Fruit fly (Drosophila melanogaster) whole organism, prepupa: ENCODE results near the gene CG13065.

ENCODE experiments used
- Blimp-1 ChIP-seq: fragments of 200-800 bp; sonication (Bioruptor generic); optimal IDR thresholded peaks from 3 replicates; lab custom pipeline; 2017; ENCODE audit warnings: missing biosample characterization, missing genetic modification characterization, mild to moderate bottlenecking, moderate library complexity, missing genetic modification reagents
- CG10631 ChIP-seq: fragments of 200-800 bp; sonication (Bioruptor generic); optimal IDR thresholded peaks from 2 replicates; lab custom pipeline; 2016; ENCODE audit warnings: missing biosample characterization, missing genetic modification characterization
- CG10669 ChIP-seq: fragments of 200-800 bp; sonication (Bioruptor generic); optimal IDR thresholded peaks from 3 replicates; lab custom pipeline; 2018; ENCODE audit warnings: missing biosample characterization, mild to moderate bottlenecking, missing genetic modification characterization, moderate library complexity
- CG11294 ChIP-seq: fragments of 200-800 bp; sonication (Bioruptor generic); IDR thresholded peaks from 2 replicates; pipeline ENCODE4 v1.3.6; 2022; ENCODE audit warnings: missing biosample characterization, missing genetic modification characterization
- CG11762 ChIP-seq: fragments of 200-800 bp; sonication (Bioruptor generic); optimal IDR thresholded peaks from 3 replicates; lab custom pipeline; 2016; ENCODE audit warnings: missing biosample characterization, missing genetic modification characterization; ENCODE audit not compliant: insufficient read depth
- CG11902 ChIP-seq: fragments of 200-800 bp; sonication (Bioruptor generic); optimal IDR thresholded peaks from 3 replicates; lab custom pipeline; 2016; ENCODE audit warnings: missing biosample characterization, missing genetic modification characterization
- CG15336 ChIP-seq: fragments of 200-800 bp; sonication (Bioruptor generic); IDR thresholded peaks from 2 replicates; pipeline ENCODE4 v1.3.6; 2022; ENCODE audit warnings: missing biosample characterization, missing genetic modification characterization
- CG1621 ChIP-seq: fragments of 200-800 bp; sonication (Bioruptor generic); optimal IDR thresholded peaks from 3 replicates; lab custom pipeline; 2018; ENCODE audit warnings: missing biosample characterization, mild to moderate bottlenecking, missing genetic modification characterization
- CG16779 ChIP-seq: fragments of 200-800 bp; sonication (Bioruptor generic); optimal IDR thresholded peaks from 3 replicates; lab custom pipeline; 2017; ENCODE audit warnings: missing biosample characterization, mild to moderate bottlenecking, missing genetic modification characterization
- CG3032 ChIP-seq: fragments of 200-800 bp; optimal IDR thresholded peaks from 2 replicates; lab custom pipeline; 2019; ENCODE audit warnings: missing biosample characterization, mild to moderate bottlenecking, missing genetic modification characterization, moderate library complexity
- CG31627 ChIP-seq: fragments of 200-800 bp; sonication (Bioruptor generic); optimal IDR thresholded peaks from 3 replicates; lab custom pipeline; 2016; ENCODE audit warnings: missing biosample characterization, missing genetic modification characterization
- CG32006 ChIP-seq: fragments of 200-800 bp; sonication (Bioruptor generic); optimal IDR thresholded peaks from 3 replicates; lab custom pipeline; 2017; ENCODE audit warnings: missing biosample characterization, mild to moderate bottlenecking, missing genetic modification characterization
- CG34406 ChIP-seq: fragments of 200-800 bp; sonication (Bioruptor generic); optimal IDR thresholded peaks from 3 replicates; lab custom pipeline; 2016; ENCODE audit warnings: missing biosample characterization, missing genetic modification characterization
- CG3919 ChIP-seq: fragments of 200-800 bp; sonication (Bioruptor generic); optimal IDR thresholded peaks from 3 replicates; lab custom pipeline; 2016; ENCODE audit warnings: missing biosample characterization, missing genetic modification characterization
- CG4318 ChIP-seq: fragments of 200-800 bp; sonication (Bioruptor generic); optimal IDR thresholded peaks from 3 replicates; lab custom pipeline; 2017; ENCODE audit warnings: missing biosample characterization, mild to moderate bottlenecking, missing genetic modification characterization
- CG6276 ChIP-seq: fragments of 200-800 bp; sonication (Bioruptor generic); optimal IDR thresholded peaks from 2 replicates; lab custom pipeline; 2017; ENCODE audit warnings: missing biosample characterization, mild to moderate bottlenecking, missing genetic modification characterization
- CG6792 ChIP-seq: fragments of 200-800 bp; sonication (Bioruptor generic); optimal IDR thresholded peaks from 3 replicates; lab custom pipeline; 2016; ENCODE audit warnings: missing biosample characterization, missing genetic modification characterization
- CG6808 ChIP-seq: fragments of 200-800 bp; sonication (Bioruptor generic); optimal IDR thresholded peaks from 3 replicates; lab custom pipeline; 2017; ENCODE audit warnings: missing biosample characterization, missing genetic modification characterization, mild to moderate bottlenecking, moderate library complexity, missing genetic modification reagents
- CG6854 ChIP-seq: fragments of 200-800 bp; sonication (Bioruptor generic); optimal IDR thresholded peaks from 2 replicates; lab custom pipeline; 2017; ENCODE audit warnings: missing biosample characterization, mild to moderate bottlenecking, missing genetic modification characterization
- CG7368 ChIP-seq: fragments of 200-800 bp; sonication (Bioruptor generic); optimal IDR thresholded peaks from 3 replicates; lab custom pipeline; 2016; ENCODE audit warnings: missing biosample characterization, missing genetic modification characterization
- CG8119 ChIP-seq: fragments of 200-800 bp; sonication (Bioruptor generic); IDR thresholded peaks from 3 replicates; pipeline ENCODE4 v1.3.6; 2022; ENCODE audit warnings: missing biosample characterization, missing genetic modification characterization
- CG8319 ChIP-seq: fragments of 200-800 bp; sonication (Bioruptor generic); optimal IDR thresholded peaks from 3 replicates; lab custom pipeline; 2016; ENCODE audit warnings: missing biosample characterization, missing genetic modification characterization
- CG9139 ChIP-seq: fragments of 200-800 bp; sonication (Bioruptor generic); optimal IDR thresholded peaks from 3 replicates; lab custom pipeline; 2017; ENCODE audit warnings: missing biosample characterization, mild to moderate bottlenecking, missing genetic modification characterization
- Eip78C ChIP-seq: fragments of 200-800 bp; sonication (Bioruptor generic); peaks from one replicate; lab custom pipeline; 2016; ENCODE audit warnings: missing biosample characterization, missing genetic modification characterization
- Eip93F ChIP-seq: fragments of 200-800 bp; sonication (Bioruptor generic); optimal IDR thresholded peaks from 2 replicates; lab custom pipeline; 2016; ENCODE audit warnings: missing biosample characterization, mild to moderate bottlenecking, missing genetic modification characterization
- Ets21C ChIP-seq: fragments of 200-800 bp; sonication (Bioruptor generic); optimal IDR thresholded peaks from 3 replicates; lab custom pipeline; 2016; ENCODE audit warnings: missing biosample characterization, missing genetic modification characterization
- Ets96B ChIP-seq: fragments of 200-800 bp; optimal IDR thresholded peaks from 2 replicates; lab custom pipeline; 2019; ENCODE audit warnings: missing biosample characterization, mild to moderate bottlenecking, missing genetic modification characterization, moderate library complexity
- Gug ChIP-seq: fragments of 200-800 bp; sonication (Bioruptor generic); IDR thresholded peaks from 2 replicates; pipeline ENCODE4 v1.3.6; 2022; ENCODE audit warnings: missing biosample characterization, missing genetic modification characterization
- Hr38 ChIP-seq: sonication (Bioruptor generic); optimal IDR thresholded peaks from 2 replicates; lab custom pipeline; 2016; ENCODE audit warnings: missing biosample characterization, missing genetic modification characterization
- Hr39 ChIP-seq: fragments of 200-800 bp; sonication (Bioruptor generic); optimal IDR thresholded peaks from 2 replicates; lab custom pipeline; 2016; ENCODE audit warnings: missing biosample characterization, missing genetic modification characterization
- Hr4 ChIP-seq: fragments of 200-800 bp; sonication (Bioruptor generic); optimal IDR thresholded peaks from 3 replicates; lab custom pipeline; 2016; ENCODE audit warnings: missing biosample characterization, missing genetic modification characterization
- Lpt ChIP-seq: fragments of 200-800 bp; sonication (Bioruptor generic); optimal IDR thresholded peaks from 3 replicates; lab custom pipeline; 2016; ENCODE audit warnings: missing biosample characterization, missing genetic modification characterization
- Met ChIP-seq: fragments of 200-800 bp; sonication (Bioruptor generic); optimal IDR thresholded peaks from 3 replicates; lab custom pipeline; 2016; ENCODE audit warnings: missing biosample characterization, missing genetic modification characterization
- Smox ChIP-seq: fragments of 200-800 bp; sonication (Bioruptor generic); optimal IDR thresholded peaks from 3 replicates; lab custom pipeline; 2016; ENCODE audit warnings: missing biosample characterization, missing genetic modification characterization
- Sox102F ChIP-seq: fragments of 200-800 bp; sonication (Bioruptor generic); optimal IDR thresholded peaks from 2 replicates; lab custom pipeline; 2016; ENCODE audit warnings: missing biosample characterization, mild to moderate bottlenecking, missing genetic modification characterization
- Sox14 ChIP-seq: fragments of 200-800 bp; sonication (Bioruptor generic); optimal IDR thresholded peaks from 3 replicates; lab custom pipeline; 2016; ENCODE audit warnings: missing biosample characterization, missing genetic modification characterization
- Sox15 ChIP-seq: fragments of 200-800 bp; sonication (Bioruptor generic); optimal IDR thresholded peaks from 3 replicates; lab custom pipeline; 2016; ENCODE audit warnings: missing biosample characterization, missing genetic modification characterization
- acj6 ChIP-seq: fragments of 200-800 bp; sonication (Bioruptor generic); optimal IDR thresholded peaks from 3 replicates; lab custom pipeline; 2016; ENCODE audit warnings: missing biosample characterization, missing genetic modification characterization
- cyc ChIP-seq: fragments of 200-800 bp; sonication (Bioruptor generic); optimal IDR thresholded peaks from 3 replicates; lab custom pipeline; 2016; ENCODE audit warnings: missing biosample characterization, missing genetic modification characterization
- dac ChIP-seq: fragments of 200-800 bp; sonication (Bioruptor generic); optimal IDR thresholded peaks from 2 replicates; lab custom pipeline; 2017; ENCODE audit warnings: missing biosample characterization, mild to moderate bottlenecking, missing genetic modification characterization
- dsx ChIP-seq: fragments of 200-800 bp; optimal IDR thresholded peaks from 3 replicates; lab custom pipeline; 2019; ENCODE audit warnings: missing biosample characterization, mild to moderate bottlenecking, missing genetic modification characterization, moderate library complexity; ENCODE audit not compliant: poor library complexity, severe bottlenecking
- eg ChIP-seq: fragments of 200-800 bp; sonication (Bioruptor generic); IDR thresholded peaks from 3 replicates; pipeline ENCODE4 v1.3.6; 2022; ENCODE audit warnings: missing biosample characterization, missing genetic modification characterization
- esn ChIP-seq: fragments of 200-800 bp; sonication (Bioruptor generic); optimal IDR thresholded peaks from 2 replicates; lab custom pipeline; 2016; ENCODE audit warnings: missing biosample characterization, mild to moderate bottlenecking, missing genetic modification characterization, moderate library complexity
- fd85E ChIP-seq: fragments of 200-800 bp; sonication (Bioruptor generic); optimal IDR thresholded peaks from 3 replicates; lab custom pipeline; 2016; ENCODE audit warnings: missing biosample characterization, missing genetic modification characterization
- fkh ChIP-seq: fragments of 200-800 bp; sonication (Bioruptor generic); optimal IDR thresholded peaks from 3 replicates; lab custom pipeline; 2017; ENCODE audit warnings: missing biosample characterization, mild to moderate bottlenecking, missing genetic modification characterization, moderate library complexity
- lz ChIP-seq: fragments of 200-800 bp; sonication (Bioruptor generic); optimal IDR thresholded peaks from 3 replicates; lab custom pipeline; 2016; ENCODE audit warnings: missing biosample characterization, missing genetic modification characterization
- net ChIP-seq: fragments of 200-800 bp; sonication (Bioruptor generic); optimal IDR thresholded peaks from 3 replicates; lab custom pipeline; 2016; ENCODE audit warnings: missing biosample characterization, missing genetic modification characterization
- pdm3 ChIP-seq: fragments of 200-800 bp; sonication (Bioruptor generic); optimal IDR thresholded peaks from 3 replicates; lab custom pipeline; 2016; ENCODE audit warnings: missing biosample characterization, missing genetic modification characterization
- salr ChIP-seq, 2 experiments: fragments of 200-800 bp; sonication (Bioruptor generic); optimal IDR thresholded peaks; 3 replicates each; lab custom pipeline; 2016 to 2018; ENCODE audit warnings: missing biosample characterization in 2 of 2, missing genetic modification characterization in 2 of 2, mild to moderate bottlenecking in 1 of 2
- spab ChIP-seq: fragments of 200-800 bp; sonication (Bioruptor generic); optimal IDR thresholded peaks from 2 replicates; lab custom pipeline; 2017; ENCODE audit warnings: missing biosample characterization, mild to moderate bottlenecking, missing genetic modification characterization, missing genetic modification reagents
- ss ChIP-seq, 2 experiments: fragments of 200-800 bp; sonication (Bioruptor generic); optimal IDR thresholded peaks; 2 replicates in 1 of 2; 3 replicates in 1 of 2; lab custom pipeline; 2017 to 2018; ENCODE audit warnings: mild to moderate bottlenecking in 2 of 2, missing biosample characterization in 2 of 2, missing genetic modification characterization in 2 of 2, moderate library complexity in 1 of 2
- vri ChIP-seq: fragments of 200-800 bp; sonication (Bioruptor generic); optimal IDR thresholded peaks from 3 replicates; lab custom pipeline; 2016; ENCODE audit warnings: missing biosample characterization, mild to moderate bottlenecking, missing genetic modification characterization

CG13065 gene

dm6 chr3L:16286258-16286657, 9.0 kb downstream of the CG13065 start:
- TF ChIP-seq CG15336 (GFP tag; lab: Robert Waterston, UW) (no peak), CG4318 (no peak), Smox (GFP tag; lab: Kevin White, UChicago) (peak; percentile 10), Hr38 (no peak), CG6276 (GFP tag; lab: Kevin White, UChicago) (no peak), CG31627 (GFP tag; lab: Kevin White, UChicago) (peak; percentile 4), CG11902 (GFP tag; lab: Kevin White, UChicago) (peak; percentile 17), pdm3 (GFP tag; lab: Kevin White, UChicago) (peak; percentile 64), CG16779 (peak; percentile 30), Hr4 (GFP tag; lab: Kevin White, UChicago) (no peak), Eip93F (GFP tag; lab: Kevin White, UChicago) (no peak), esn (GFP tag; lab: Kevin White, UChicago) (peak; percentile 37), CG1621 (tag; lab: Kevin White, UChicago) (peak; percentile 78), acj6 (GFP tag; lab: Kevin White, UChicago) (peak; percentile 64), CG8319 (GFP tag; lab: Kevin White, UChicago) (peak; percentile 38), CG10669 (GFP tag; lab: Kevin White, UChicago) (peak; percentile 85), CG34406 (GFP tag; lab: Kevin White, UChicago) (peak; percentile 58), vri (peak; percentile 13), Sox15 (GFP tag; lab: Kevin White, UChicago) (peak; percentile 39), CG11762 (GFP tag; lab: Kevin White, UChicago) (peak; percentile 8), CG3919 (GFP tag; lab: Kevin White, UChicago) (peak; percentile 55), ss (GFP tag; optimal IDR thresholded peaks at IDR 0.05; lab: Kevin White, UChicago) (peak; percentile 54 to 88), Hr39 (GFP tag; lab: Kevin White, UChicago) (peak; percentile 29), Sox14 (peak; percentile 51), CG11294 (GFP tag; lab: Robert Waterston, UW) (no peak), Sox102F (GFP tag; lab: Kevin White, UChicago) (peak; percentile 12), CG7368 (GFP tag; lab: Kevin White, UChicago) (peak; percentile 43), CG3032 (tag; lab: Kevin White, UChicago) (peak; percentile 85), CG6808 (peak; percentile 77), CG32006 (GFP tag; lab: Kevin White, UChicago) (peak; percentile 9), Ets21C (no peak), Met (peak; percentile 19), Gug (GFP tag; lab: Robert Waterston, UW) (no peak), dsx (GFP tag; lab: Kevin White, UChicago) (peak; percentile 77), Ets96B (tag; lab: Kevin White, UChicago) (peak; percentile 87), Lpt (GFP tag; lab: Kevin White, UChicago) (no peak), CG6792 (GFP tag; lab: Kevin White, UChicago) (peak; percentile 64), dac (GFP tag; lab: Kevin White, UChicago) (no peak), cyc (peak; percentile 3), Eip78C (GFP tag; lab: Kevin White, UChicago) (peak; percentile 93), eg (GFP tag; lab: Robert Waterston, UW) (no peak), spab (GFP tag; lab: Kevin White, UChicago) (peak; percentile 78), fkh (no peak), CG6854 (GFP tag; lab: Kevin White, UChicago) (no peak), lz (GFP tag; lab: Kevin White, UChicago) (peak; percentile 24), Blimp-1 (GFP tag; lab: Kevin White, UChicago) (no peak), net (GFP tag; lab: Kevin White, UChicago) (peak; percentile 50), CG8119 (GFP tag; lab: Robert Waterston, UW) (no peak), CG10631 (GFP tag; lab: Kevin White, UChicago) (peak; percentile 54), fd85E (no peak), salr (GFP tag; optimal IDR thresholded peaks at IDR 0.05; lab: Kevin White, UChicago) (peak in 1 of 2 experiments; percentile 56), CG9139 (GFP tag; lab: Kevin White, UChicago) (peak; percentile 47)
